Worm (Caenorhabditis elegans): ENCODE results near the gene F47B8.5.

F47B8.5 gene

DNA sequence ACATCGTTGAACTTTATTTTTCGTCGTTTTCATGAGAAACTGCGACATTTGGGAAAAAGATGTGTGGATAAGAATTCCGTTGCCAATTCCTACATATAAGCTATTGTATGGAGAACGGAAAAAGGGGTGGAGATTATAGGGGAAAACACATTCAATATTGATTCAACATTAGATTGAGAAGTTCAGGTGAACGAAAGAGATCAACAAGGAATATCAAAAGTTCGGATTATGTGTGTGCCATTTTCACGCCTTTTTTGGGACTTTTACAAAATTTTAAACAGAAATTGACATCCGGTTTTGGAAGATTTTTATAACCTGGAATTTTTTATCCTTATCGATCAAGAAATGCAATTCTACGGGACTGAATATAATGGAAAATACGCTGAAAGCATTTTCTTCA is at the start of gene F47B8.5:
Gene F47B8.5 (minus strand): TSS at position 101 of the 400 bp plus-strand sequence.
- TF ChIP-seq ztf-29 (GFP tag; IDR thresholded peaks at IDR 0.05) (no peak), ztf-23 (GFP tag; IDR thresholded peaks at IDR 0.05) (no peak), ref-1 (GFP tag; conservative IDR thresholded peaks at IDR 0.05) (no peak), T22C8.4 (GFP tag; IDR thresholded peaks at IDR 0.05) (no peak), klf-2 (GFP tag; conservative IDR thresholded peaks at IDR 0.05) (no peak), tab-1 (GFP tag; IDR thresholded peaks at IDR 0.05) (no peak), med-1 (GFP tag; optimal IDR thresholded peaks at IDR 0.05; ENCODE audit: insufficient read depth) (no peak), cog-1 (tag; optimal IDR thresholded peaks at IDR 0.05) (no peak), flt-1 (GFP tag; IDR thresholded peaks at IDR 0.05) (no peak)

DNA sequence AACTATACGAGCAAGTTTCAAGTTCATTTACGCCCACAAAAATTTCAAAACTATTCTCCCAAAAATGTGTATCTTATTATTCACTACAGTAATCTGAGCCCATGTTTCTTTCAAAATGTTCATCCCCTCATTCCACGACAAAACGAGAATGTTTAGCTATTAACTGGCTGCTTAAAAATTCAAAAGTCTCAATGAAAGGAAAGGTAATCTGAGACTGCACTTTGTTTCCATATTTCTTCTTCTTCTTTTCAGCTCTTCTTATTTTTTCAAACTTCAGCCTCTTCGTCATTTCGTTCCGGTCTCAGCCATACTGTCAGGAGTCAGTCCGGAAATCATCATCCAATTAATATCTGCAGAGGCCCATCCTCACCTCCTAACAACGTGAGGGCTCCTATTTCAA is 45.1 kb upstream of the F47B8.5 start, which contains the start of gene unc-39:
Gene unc-39 (plus strand): TSS at position 301 of the 400 bp plus-strand sequence.
- TF ChIP-seq cog-1 (tag; optimal IDR thresholded peaks at IDR 0.05) (no peak), T22C8.4 (GFP tag; IDR thresholded peaks at IDR 0.05) (no peak), med-1 (GFP tag; optimal IDR thresholded peaks at IDR 0.05; ENCODE audit: insufficient read depth) (no peak), klf-2 (GFP tag; conservative IDR thresholded peaks at IDR 0.05) (no peak), ref-1 (GFP tag; conservative IDR thresholded peaks at IDR 0.05) (no peak), flt-1 (GFP tag; IDR thresholded peaks at IDR 0.05) (no peak), tab-1 (GFP tag; IDR thresholded peaks at IDR 0.05) (no peak), ztf-29 (GFP tag; IDR thresholded peaks at IDR 0.05) (no peak), ztf-23 (GFP tag; IDR thresholded peaks at IDR 0.05) (no peak)

DNA sequence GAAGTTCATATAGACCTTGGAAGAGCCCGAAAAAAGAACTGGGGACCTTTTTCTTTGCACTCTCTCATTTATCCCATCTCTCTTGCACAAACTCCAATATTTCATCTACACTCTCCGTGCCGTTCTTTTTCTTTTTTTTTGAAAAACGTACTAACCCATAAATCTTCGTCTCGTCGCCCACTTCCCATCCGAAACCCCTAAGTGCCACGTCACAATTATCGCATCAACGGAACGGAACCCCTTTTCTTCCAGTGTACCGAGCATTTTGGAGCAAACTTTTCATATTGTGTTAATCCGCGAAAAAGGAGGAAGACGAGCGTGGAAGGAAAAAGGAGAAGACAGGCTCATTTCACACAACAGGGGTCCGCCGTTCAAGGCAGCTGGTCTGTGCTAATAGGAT is 41.7 kb upstream of the F47B8.5 start:
- TF ChIP-seq flt-1 (GFP tag; IDR thresholded peaks at IDR 0.05) = no peak
- TF ChIP-seq cog-1 (tag; optimal IDR thresholded peaks at IDR 0.05) = no peak
- no peak for TF ChIP-seq T22C8.4 (GFP tag; IDR thresholded peaks at IDR 0.05)
- no peak for TF ChIP-seq klf-2 (GFP tag; conservative IDR thresholded peaks at IDR 0.05)
- no peak for TF ChIP-seq tab-1 (GFP tag; IDR thresholded peaks at IDR 0.05)

DNA sequence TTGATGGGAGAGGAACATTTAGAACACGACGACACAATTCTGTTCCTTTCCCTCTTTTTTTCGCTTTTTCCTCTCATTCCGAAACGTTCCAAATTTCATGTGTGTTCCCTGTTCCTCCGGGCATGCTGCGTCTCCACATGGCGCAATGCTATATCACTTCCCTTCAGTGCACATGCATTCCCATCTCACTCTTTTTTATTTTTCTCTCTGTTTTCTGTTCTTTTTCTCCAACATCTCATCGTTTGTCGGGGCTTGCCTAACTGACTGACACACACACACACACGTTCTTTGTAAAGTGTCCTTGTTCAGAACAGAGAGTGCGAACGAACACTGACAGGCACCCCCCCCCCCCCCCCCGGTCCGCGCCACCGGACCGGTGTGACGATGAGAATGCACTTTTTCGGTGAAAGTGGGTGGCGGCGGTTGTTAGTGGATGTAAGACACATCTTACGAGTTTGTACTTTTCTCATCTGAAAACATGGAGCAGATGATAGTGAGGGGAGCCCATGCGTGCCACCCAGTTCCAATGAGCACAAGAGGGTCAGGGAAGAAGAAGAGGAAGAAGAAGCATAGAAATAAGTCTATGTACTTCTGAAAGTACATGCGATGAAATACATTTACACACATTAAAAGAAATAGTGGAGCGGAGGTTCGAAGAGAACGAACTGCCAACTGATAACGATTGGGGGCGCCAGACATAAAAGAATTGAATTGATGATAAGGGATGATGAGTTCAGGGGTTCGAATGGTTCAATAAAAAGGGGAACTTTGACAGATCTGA is 40.8 kb upstream of the F47B8.5 start:
- TF ChIP-seq ztf-29 (GFP tag; IDR thresholded peaks at IDR 0.05) = no peak
- TF ChIP-seq ref-1 (GFP tag; conservative IDR thresholded peaks at IDR 0.05) = no peak
- TF ChIP-seq T22C8.4 (GFP tag; IDR thresholded peaks at IDR 0.05) = no peak
- TF ChIP-seq flt-1 (GFP tag; IDR thresholded peaks at IDR 0.05) = no peak
- no peak for TF ChIP-seq klf-2 (GFP tag; conservative IDR thresholded peaks at IDR 0.05)
- no peak for TF ChIP-seq ztf-23 (GFP tag; IDR thresholded peaks at IDR 0.05)
- TF ChIP-seq tab-1 (GFP tag; IDR thresholded peaks at IDR 0.05) = no peak
- TF ChIP-seq cog-1 (tag; optimal IDR thresholded peaks at IDR 0.05) = no peak
- TF ChIP-seq med-1 (GFP tag; optimal IDR thresholded peaks at IDR 0.05; ENCODE audit: insufficient read depth) = no peak

DNA sequence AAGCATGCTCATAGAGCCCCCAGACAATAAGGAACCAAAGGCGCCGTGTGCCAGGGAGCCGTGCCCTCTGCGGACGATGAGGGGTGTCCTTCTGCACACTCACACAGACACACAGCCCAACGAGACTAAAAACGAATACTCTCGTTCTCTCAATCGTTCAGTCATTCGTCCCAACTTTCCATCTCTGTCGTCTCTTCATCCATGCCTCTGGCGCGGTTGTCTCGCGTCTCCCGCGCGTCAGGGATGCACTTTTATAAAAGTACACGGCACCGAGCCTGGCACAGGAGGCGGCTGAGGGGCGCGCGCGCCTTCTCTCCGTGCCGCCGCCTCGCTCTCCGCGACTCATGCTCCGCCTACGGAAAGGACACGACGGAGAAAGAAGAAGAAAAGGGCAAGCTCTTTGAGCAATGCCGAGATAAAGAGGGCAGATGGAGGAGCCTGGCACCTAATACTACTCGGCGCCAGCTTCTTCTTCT is 38.8 kb upstream of the F47B8.5 start:
- no peak for TF ChIP-seq klf-2 (GFP tag; conservative IDR thresholded peaks at IDR 0.05)
- no peak for TF ChIP-seq ref-1 (GFP tag; conservative IDR thresholded peaks at IDR 0.05)
- TF ChIP-seq med-1 (GFP tag; optimal IDR thresholded peaks at IDR 0.05; ENCODE audit: insufficient read depth) = no peak
- no peak for TF ChIP-seq flt-1 (GFP tag; IDR thresholded peaks at IDR 0.05)

DNA sequence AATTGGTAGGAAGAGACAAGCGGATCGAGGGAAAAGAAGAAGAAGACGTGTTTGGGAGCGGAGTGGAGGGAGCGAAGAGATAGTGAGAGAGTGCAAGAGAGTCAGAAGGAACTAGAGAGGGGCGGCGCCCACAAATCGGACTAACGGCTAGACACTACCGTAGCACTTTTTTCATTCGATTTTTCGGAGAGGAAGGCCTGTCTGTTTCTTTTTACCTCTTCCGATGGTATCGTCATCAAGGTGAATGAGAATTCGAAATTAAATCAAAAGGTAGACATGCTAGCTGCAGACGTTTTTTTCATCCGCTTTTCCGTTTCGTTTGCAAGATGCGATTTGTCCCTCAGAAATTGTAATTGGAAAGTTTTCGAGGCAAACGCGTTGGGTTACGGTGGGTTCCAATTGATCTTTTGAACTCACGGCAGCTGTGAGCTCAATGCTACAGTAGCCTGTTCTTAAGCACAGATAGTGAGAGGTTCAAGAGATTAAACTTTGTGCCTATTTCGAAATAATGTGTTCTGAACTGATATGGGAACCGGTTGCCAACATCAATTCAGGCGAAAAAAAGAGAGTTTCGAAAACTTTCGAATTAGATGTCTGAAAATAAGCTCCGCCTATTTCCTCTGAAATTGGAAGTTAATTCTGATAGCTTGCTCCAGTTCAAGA is 37.0 kb upstream of the F47B8.5 start:
- TF ChIP-seq ztf-23 (GFP tag; IDR thresholded peaks at IDR 0.05) (no peak), ref-1 (GFP tag; conservative IDR thresholded peaks at IDR 0.05) (no peak), ztf-29 (GFP tag; IDR thresholded peaks at IDR 0.05) (no peak), klf-2 (GFP tag; conservative IDR thresholded peaks at IDR 0.05) (no peak), flt-1 (GFP tag; IDR thresholded peaks at IDR 0.05) (no peak), med-1 (GFP tag; optimal IDR thresholded peaks at IDR 0.05; ENCODE audit: insufficient read depth) (no peak), T22C8.4 (GFP tag; IDR thresholded peaks at IDR 0.05) (no peak), cog-1 (tag; optimal IDR thresholded peaks at IDR 0.05) (no peak), tab-1 (GFP tag; IDR thresholded peaks at IDR 0.05) (no peak)

DNA sequence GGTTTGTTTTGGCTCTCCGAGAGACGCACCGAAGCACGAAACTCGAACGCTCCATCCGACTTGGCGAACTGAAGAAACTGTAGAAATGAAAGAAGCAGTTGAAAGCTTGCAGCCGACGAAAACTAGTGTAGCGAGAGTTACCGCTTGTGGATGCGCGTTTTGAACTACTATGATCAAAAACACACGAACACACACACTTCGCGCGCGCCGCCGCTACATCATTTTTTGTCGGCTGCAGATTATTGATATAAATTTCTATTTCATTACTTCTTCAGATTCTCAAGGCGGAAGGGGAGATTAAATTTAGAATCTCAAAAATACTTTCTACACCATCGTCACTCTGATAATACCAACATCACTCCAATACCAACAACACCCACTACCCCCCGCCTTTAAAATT is 34.3 kb upstream of the F47B8.5 start:
- TF ChIP-seq tab-1 (GFP tag; IDR thresholded peaks at IDR 0.05) = no peak
- no peak for TF ChIP-seq ztf-23 (GFP tag; IDR thresholded peaks at IDR 0.05)
- TF ChIP-seq klf-2 (GFP tag; conservative IDR thresholded peaks at IDR 0.05) = no peak
- TF ChIP-seq T22C8.4 (GFP tag; IDR thresholded peaks at IDR 0.05) = no peak
- TF ChIP-seq flt-1 (GFP tag; IDR thresholded peaks at IDR 0.05) = no peak
- TF ChIP-seq ztf-29 (GFP tag; IDR thresholded peaks at IDR 0.05) = no peak
- TF ChIP-seq ref-1 (GFP tag; conservative IDR thresholded peaks at IDR 0.05) = no peak
- TF ChIP-seq med-1 (GFP tag; optimal IDR thresholded peaks at IDR 0.05; ENCODE audit: insufficient read depth) = no peak
- TF ChIP-seq cog-1 (tag; optimal IDR thresholded peaks at IDR 0.05) = no peak

DNA sequence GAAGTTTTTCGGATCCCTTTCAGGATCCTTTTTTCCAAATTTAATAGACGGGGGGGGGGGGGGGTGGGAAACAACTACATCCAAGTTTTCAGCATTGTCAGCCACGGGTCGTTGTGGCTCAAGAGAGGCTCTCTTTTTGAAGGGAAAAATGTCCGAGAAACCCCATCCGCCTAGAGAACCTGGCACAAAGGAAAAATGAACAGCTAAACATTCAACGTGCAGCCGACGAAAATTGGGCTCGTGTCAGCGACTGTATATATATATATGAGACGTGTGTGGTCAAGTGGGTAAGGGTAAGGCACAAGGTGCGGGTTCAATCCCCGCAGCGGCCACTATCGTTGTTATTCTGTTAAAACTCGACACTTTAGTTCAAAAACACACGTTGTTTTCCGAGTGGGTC is 30.9 kb upstream of the F47B8.5 start, which contains the start of gene Y49A3A.4:
Gene Y49A3A.4 (minus strand): TSS at position 314 of the 400 bp plus-strand sequence.
- TF ChIP-seq ref-1 (GFP tag; conservative IDR thresholded peaks at IDR 0.05) (no peak), klf-2 (GFP tag; conservative IDR thresholded peaks at IDR 0.05) (no peak), cog-1 (tag; optimal IDR thresholded peaks at IDR 0.05) (no peak), T22C8.4 (GFP tag; IDR thresholded peaks at IDR 0.05) (no peak), ztf-29 (GFP tag; IDR thresholded peaks at IDR 0.05) (no peak), flt-1 (GFP tag; IDR thresholded peaks at IDR 0.05) (no peak)

DNA sequence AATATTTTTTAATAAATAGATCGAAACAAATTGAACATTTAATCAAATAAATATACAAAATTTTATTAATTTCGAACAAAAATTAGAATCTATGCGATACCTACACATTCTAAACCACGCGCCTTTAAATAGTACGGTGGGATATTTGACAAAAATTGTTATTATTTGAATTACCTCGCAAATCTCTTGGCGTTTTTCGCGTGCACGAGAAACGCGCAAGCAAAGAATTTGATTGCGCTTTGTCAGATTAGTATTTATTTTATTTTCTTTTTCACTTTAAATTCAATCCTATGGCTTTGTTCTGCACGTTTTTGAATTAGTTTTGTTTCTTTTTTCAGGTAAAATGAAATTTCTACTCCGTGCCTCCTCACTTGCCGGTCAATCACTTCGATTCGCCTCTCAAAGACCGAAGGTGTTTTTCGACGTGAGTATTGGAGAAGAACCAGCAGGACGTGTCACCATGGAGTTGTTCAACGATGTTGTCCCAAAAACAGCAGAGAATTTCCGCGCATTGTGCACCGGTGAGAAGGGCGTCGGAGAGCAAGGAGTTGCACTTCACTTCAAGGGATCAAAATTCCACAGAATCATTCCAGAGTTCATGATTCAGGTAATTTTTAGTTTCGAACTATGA is 28.2 kb upstream of the F47B8.5 start, which contains the start of gene cyn-1:
Gene cyn-1 (plus strand): TSS at position 339 of the 631 bp plus-strand sequence.
- TF ChIP-seq ztf-23 (GFP tag; IDR thresholded peaks at IDR 0.05) = no peak
- no peak for TF ChIP-seq ref-1 (GFP tag; conservative IDR thresholded peaks at IDR 0.05)
- no peak for TF ChIP-seq klf-2 (GFP tag; conservative IDR thresholded peaks at IDR 0.05)
- no peak for TF ChIP-seq med-1 (GFP tag; optimal IDR thresholded peaks at IDR 0.05; ENCODE audit: insufficient read depth)
- no peak for TF ChIP-seq T22C8.4 (GFP tag; IDR thresholded peaks at IDR 0.05)
- TF ChIP-seq tab-1 (GFP tag; IDR thresholded peaks at IDR 0.05) = no peak
- TF ChIP-seq flt-1 (GFP tag; IDR thresholded peaks at IDR 0.05) = 0 out of 2 replicates have a peak, but pooled peaks have one; percentile 34
- TF ChIP-seq ztf-29 (GFP tag; IDR thresholded peaks at IDR 0.05) = no peak
- TF ChIP-seq cog-1 (tag; optimal IDR thresholded peaks at IDR 0.05) = peak; percentile 2
